Fruit fly (Drosophila melanogaster) whole organism, embryonic: ENCODE data around the gene Lrch.

Experiments
- B-H2 ChIP-seq: fragments of 200-800 bp; sonication (Bioruptor generic); optimal IDR thresholded peaks from 2 replicates; lab custom pipeline; 2018; ENCODE audit warnings: missing biosample characterization, mild to moderate bottlenecking, missing genetic modification characterization
- CG10979 ChIP-seq: fragments of 200-800 bp; sonication (Bioruptor generic); optimal IDR thresholded peaks from 2 replicates; lab custom pipeline; 2018; ENCODE audit warnings: missing biosample characterization, mild to moderate bottlenecking, missing genetic modification characterization, moderate library complexity
- CG11456 ChIP-seq: fragments of 200-800 bp; sonication (Bioruptor generic); IDR thresholded peaks from 3 replicates; pipeline ENCODE4 v1.3.6; 2022; ENCODE audit warnings: missing biosample characterization, missing genetic modification characterization
- CG1233 ChIP-seq: fragments of 200-800 bp; sonication (Bioruptor generic); optimal IDR thresholded peaks from 4 replicates; lab custom pipeline; 2018; ENCODE audit warnings: missing biosample characterization, mild to moderate bottlenecking, missing genetic modification characterization
- CG12391 ChIP-seq: fragments of 200-800 bp; sonication (Bioruptor generic); optimal IDR thresholded peaks from 3 replicates; lab custom pipeline; 2018; ENCODE audit warnings: missing biosample characterization, mild to moderate bottlenecking, missing genetic modification characterization, moderate library complexity
- CG12942 ChIP-seq: fragments of 200-800 bp; sonication (Bioruptor generic); optimal IDR thresholded peaks from 3 replicates; lab custom pipeline; 2016; ENCODE audit warnings: missing biosample characterization, missing genetic modification characterization
- CG13123 ChIP-seq: fragments of 200-800 bp; sonication (Bioruptor generic); optimal IDR thresholded peaks from 2 replicates; lab custom pipeline; 2016; ENCODE audit warnings: missing biosample characterization, missing genetic modification characterization
- CG13424 ChIP-seq: fragments of 200-800 bp; sonication (Bioruptor generic); optimal IDR thresholded peaks from 2 replicates; lab custom pipeline; 2019; ENCODE audit warnings: missing biosample characterization, mild to moderate bottlenecking, missing genetic modification characterization, moderate library complexity
- CG14014 ChIP-seq: fragments of 200-800 bp; sonication (Bioruptor generic); IDR thresholded peaks from 2 replicates; pipeline ENCODE4 v1.3.6; 2022; ENCODE audit warnings: missing biosample characterization, missing genetic modification characterization
- CG14441 ChIP-seq: fragments of 200-800 bp; sonication (Bioruptor generic); IDR thresholded peaks from 2 replicates; pipeline ENCODE4 v1.3.6; 2022; ENCODE audit warnings: missing biosample characterization, missing genetic modification characterization
- CG15269 ChIP-seq: fragments of 200-800 bp; sonication (Bioruptor generic); optimal IDR thresholded peaks from 2 replicates; lab custom pipeline; 2018; ENCODE audit warnings: missing biosample characterization, mild to moderate bottlenecking, missing genetic modification characterization, moderate library complexity
- CG18599 ChIP-seq: fragments of 200-800 bp; sonication (Bioruptor generic); optimal IDR thresholded peaks from 3 replicates; lab custom pipeline; 2017; ENCODE audit warnings: missing biosample characterization, missing genetic modification characterization, mild to moderate bottlenecking, moderate library complexity, missing genetic modification reagents
- CG30403 ChIP-seq: fragments of 200-800 bp; sonication (Bioruptor generic); optimal IDR thresholded peaks from 3 replicates; lab custom pipeline; 2016; ENCODE audit warnings: missing biosample characterization, missing genetic modification characterization
- CG31224 ChIP-seq: fragments of 200-800 bp; sonication (Bioruptor generic); IDR thresholded peaks from 2 replicates; pipeline ENCODE4 v1.3.6; 2022; ENCODE audit warnings: missing biosample characterization, missing genetic modification characterization
- CG31441 ChIP-seq: fragments of 200-800 bp; sonication (Bioruptor generic); IDR thresholded peaks from 2 replicates; pipeline ENCODE4 v1.3.6; 2022; ENCODE audit warnings: missing biosample characterization, missing genetic modification characterization
- CG32532 ChIP-seq: fragments of 200-800 bp; sonication (Bioruptor generic); IDR thresholded peaks from 2 replicates; pipeline ENCODE4 v1.3.6; 2022; ENCODE audit warnings: missing biosample characterization, missing genetic modification characterization
- CG34422 ChIP-seq: fragments of 200-800 bp; sonication (Bioruptor generic); IDR thresholded peaks from 3 replicates; pipeline ENCODE4 v1.3.6; 2022; ENCODE audit warnings: missing biosample characterization, missing genetic modification characterization
- CG3726 ChIP-seq: fragments of 200-800 bp; sonication (Bioruptor generic); IDR thresholded peaks from 3 replicates; pipeline ENCODE4, ENCODE4 v1.3.6; 2022; ENCODE audit warnings: missing biosample characterization, missing genetic modification characterization
- CG4707 ChIP-seq: fragments of 200-800 bp; sonication (Bioruptor generic); optimal IDR thresholded peaks from 2 replicates; lab custom pipeline; 2018; ENCODE audit warnings: missing biosample characterization, mild to moderate bottlenecking, missing genetic modification characterization, moderate library complexity
- CG6175 ChIP-seq: fragments of 200-800 bp; sonication (Bioruptor generic); IDR thresholded peaks from 3 replicates; pipeline ENCODE4 v1.3.6; 2022; ENCODE audit warnings: missing biosample characterization, missing genetic modification characterization
- CG9817 ChIP-seq: fragments of 200-800 bp; sonication (Bioruptor generic); optimal IDR thresholded peaks from 2 replicates; lab custom pipeline; 2018; ENCODE audit warnings: missing biosample characterization, mild to moderate bottlenecking, missing genetic modification characterization, moderate library complexity
- Dbx ChIP-seq: fragments of 200-800 bp; sonication (Bioruptor generic); IDR thresholded peaks from 3 replicates; pipeline ENCODE4 v1.3.6; 2022; ENCODE audit warnings: missing biosample characterization, missing genetic modification characterization
- Deaf1 ChIP-seq: fragments of 200-800 bp; optimal IDR thresholded peaks from 3 replicates; lab custom pipeline; 2019; ENCODE audit warnings: missing biosample characterization, mild to moderate bottlenecking, missing genetic modification characterization, moderate library complexity
- Drgx ChIP-seq: fragments of 200-800 bp; sonication (Bioruptor generic); IDR thresholded peaks from 2 replicates; pipeline ENCODE4 v1.3.6; 2022; ENCODE audit warnings: missing biosample characterization, missing genetic modification characterization
- Fer2 ChIP-seq: fragments of 200-800 bp; sonication (Bioruptor generic); optimal IDR thresholded peaks from 2 replicates; lab custom pipeline; 2018; ENCODE audit warnings: missing biosample characterization, mild to moderate bottlenecking, missing genetic modification characterization, moderate library complexity
- Mrtf ChIP-seq: fragments of 200-800 bp; sonication (Bioruptor generic); IDR thresholded peaks from 3 replicates; pipeline ENCODE4 v1.3.6; 2022; ENCODE audit warnings: missing biosample characterization, missing genetic modification characterization
- Optix ChIP-seq: fragments of 200-800 bp; sonication (Bioruptor generic); IDR thresholded peaks from 3 replicates; pipeline ENCODE4 v1.3.6; 2022; ENCODE audit warnings: missing biosample characterization, missing genetic modification characterization
- PHDP ChIP-seq: fragments of 200-800 bp; sonication (Bioruptor generic); optimal IDR thresholded peaks from 3 replicates; lab custom pipeline; 2018; ENCODE audit warnings: missing biosample characterization, mild to moderate bottlenecking, missing genetic modification characterization, moderate library complexity
- Sox100B ChIP-seq: fragments of 200-800 bp; sonication (Bioruptor generic); optimal IDR thresholded peaks from 3 replicates; lab custom pipeline; 2018; ENCODE audit warnings: missing biosample characterization, mild to moderate bottlenecking, missing genetic modification characterization
- bab2 ChIP-seq: fragments of 200-800 bp; sonication (Bioruptor generic); optimal IDR thresholded peaks from 2 replicates; lab custom pipeline; 2016; ENCODE audit warnings: missing biosample characterization, missing genetic modification characterization
- btn ChIP-seq: fragments of 200-800 bp; sonication (Bioruptor generic); optimal IDR thresholded peaks from 2 replicates; lab custom pipeline; 2016; ENCODE audit warnings: missing biosample characterization, missing genetic modification characterization
- dimm ChIP-seq: fragments of 200-800 bp; sonication (Bioruptor generic); IDR thresholded peaks from 2 replicates; pipeline ENCODE4 v1.3.6; 2022; ENCODE audit warnings: missing biosample characterization, missing genetic modification characterization
- dysf ChIP-seq: fragments of 200-800 bp; sonication (Bioruptor generic); IDR thresholded peaks from 3 replicates; pipeline ENCODE4 v1.3.6; 2022; ENCODE audit warnings: missing biosample characterization, missing genetic modification characterization
- ems ChIP-seq: fragments of 200-800 bp; sonication (Bioruptor generic); optimal IDR thresholded peaks from 3 replicates; lab custom pipeline; 2016; ENCODE audit warnings: missing biosample characterization, missing genetic modification characterization
- fd3F ChIP-seq: fragments of 200-800 bp; sonication (Bioruptor generic); optimal IDR thresholded peaks from 2 replicates; lab custom pipeline; 2018; ENCODE audit warnings: missing biosample characterization, mild to moderate bottlenecking, missing genetic modification characterization, moderate library complexity
- grn ChIP-seq: fragments of 200-800 bp; sonication (Bioruptor generic); optimal IDR thresholded peaks from 3 replicates; lab custom pipeline; 2017; ENCODE audit warnings: missing biosample characterization, missing genetic modification characterization
- kay ChIP-seq: fragments of 200-800 bp; sonication (Bioruptor generic); optimal IDR thresholded peaks from 2 replicates; lab custom pipeline; 2016; ENCODE audit warnings: missing biosample characterization, missing genetic modification characterization
- mirr ChIP-seq: fragments of 200-800 bp; sonication (Bioruptor generic); optimal IDR thresholded peaks from 3 replicates; lab custom pipeline; 2018; ENCODE audit warnings: missing biosample characterization, mild to moderate bottlenecking, missing genetic modification characterization
- pfk ChIP-seq: fragments of 200-800 bp; sonication (Bioruptor generic); optimal IDR thresholded peaks from 2 replicates; lab custom pipeline; 2018; ENCODE audit warnings: missing biosample characterization, mild to moderate bottlenecking, missing genetic modification characterization, moderate library complexity
- prd ChIP-seq, 3 experiments: fragments of >200 bp in 2 of 3; fragments of 200-800 bp in 1 of 3; sonication (Bioruptor generic) in 1 of 3; optimal IDR thresholded peaks in 2 of 3; IDR thresholded peaks in 1 of 3; 2 replicates in 2 of 3; 3 replicates in 1 of 3; pipeline versions ENCODE4 v1.3.6 to Lab custom; 2017 to 2022; ENCODE audit warnings: missing biosample characterization in 1 of 3, missing genetic modification characterization in 1 of 3
- sd ChIP-seq: fragments of 200-800 bp; sonication (Bioruptor generic); optimal IDR thresholded peaks from 3 replicates; lab custom pipeline; 2018; ENCODE audit warnings: missing biosample characterization, mild to moderate bottlenecking, missing genetic modification characterization, moderate library complexity
- so ChIP-seq: fragments of 200-800 bp; sonication (Bioruptor generic); IDR thresholded peaks from 3 replicates; pipeline ENCODE4 v1.3.6; 2022; ENCODE audit warnings: missing biosample characterization, missing genetic modification characterization
- zen ChIP-seq: fragments of 200-800 bp; sonication (Bioruptor generic); optimal IDR thresholded peaks from 3 replicates; lab custom pipeline; 2018; ENCODE audit warnings: missing biosample characterization, mild to moderate bottlenecking, missing genetic modification characterization, moderate library complexity
- zfh1 ChIP-seq: fragments of 200-800 bp; sonication (Bioruptor generic); IDR thresholded peaks from 3 replicates; pipeline ENCODE4 v1.3.6; 2022; ENCODE audit warnings: missing biosample characterization, missing genetic modification characterization

The Lrch gene

dm6 chr2L:17410358-17410757 is 26.4 kb upstream of the Lrch start, which contains the start of the genes Polr2J and CG15141 (continued):
- TF ChIP-seq CG34422 (GFP tag; lab: Robert Waterston, UW) (peak; percentile 82; the same call in 2 of the 3 replicates), ems (peak; percentile 79), PHDP (peak; percentile 87), CG4707 (GFP tag; lab: Kevin White, UChicago) (no peak), Mrtf (GFP tag; lab: Robert Waterston, UW) (peak; percentile 54; the same call in 1 of the 3 replicates)

dm6 chr2L:17402493-17402892 is 18.6 kb upstream of the Lrch start:
- no peak for TF ChIP-seq fd3F (GFP tag; lab: Kevin White, UChicago)
- TF ChIP-seq CG6175 (GFP tag; lab: Robert Waterston, UW), result 0 out of 3 replicates have a peak, but pooled peaks have one; percentile 12
- 0 out of 3 replicates have a peak, but pooled peaks have one; percentile 21 for TF ChIP-seq Optix (GFP tag; lab: Robert Waterston, UW)
- TF ChIP-seq kay (GFP tag; lab: Kevin White, UChicago), result no peak

- TF ChIP-seq Drgx (0 out of 2 replicates have a peak, but pooled peaks have one; percentile 6), CG12391 (tag; lab: Kevin White, UChicago) (no peak), Deaf1 (no peak), dysf (GFP tag; lab: Robert Waterston, UW) (0 out of 3 replicates have a peak, but pooled peaks have one; percentile 24), Sox100B (no peak), CG3726 (GFP tag; lab: Robert Waterston, UW) (no peak)
Measured at dm6 chr2L:17397372-17397771, 13.5 kb upstream of the Lrch start.

dm6 chr2L:17394939-17395338 is 11.0 kb upstream of the Lrch start:
- TF ChIP-seq Dbx, result no peak
- peak; percentile 78 for TF ChIP-seq grn (GFP tag; lab: Kevin White, UChicago)
- TF ChIP-seq, all 482 proteins: peak for 1

- no peak for TF ChIP-seq CG1233 (GFP tag; lab: Kevin White, UChicago)
- 0 out of 2 replicates have a peak, but pooled peaks have one; percentile 23 for TF ChIP-seq CG14441
- TF ChIP-seq CG13123 (GFP tag; lab: Kevin White, UChicago), result no peak
- TF ChIP-seq CG13424, result no peak
- no peak for TF ChIP-seq so (GFP tag; lab: Robert Waterston, UW)
- TF ChIP-seq B-H2, result no peak
- no peak for TF ChIP-seq prd (optimal IDR thresholded peaks at IDR 0.05; lab: Kevin White, UChicago)
- no peak for TF ChIP-seq prd (GFP tag; IDR thresholded peaks at IDR 0.05; lab: Robert Waterston, UW)
- no peak for TF ChIP-seq dimm
- no peak for TF ChIP-seq pfk (GFP tag; lab: Kevin White, UChicago)
- no peak for TF ChIP-seq CG31441 (GFP tag; lab: Robert Waterston, UW)
- no peak; the same call in 1 of the 2 replicates for TF ChIP-seq CG14014 (GFP tag; lab: Robert Waterston, UW)
- peak; percentile 59 for TF ChIP-seq mirr
- no peak for TF ChIP-seq grn (GFP tag; lab: Kevin White, UChicago)
- no peak for TF ChIP-seq CG9817 (tag; lab: Kevin White, UChicago)
- no peak for TF ChIP-seq zfh1 (GFP tag; lab: Robert Waterston, UW)
- TF ChIP-seq CG18599, result peak; percentile 6
- no peak for TF ChIP-seq CG12942 (GFP tag; lab: Kevin White, UChicago)
- TF ChIP-seq CG32532 (GFP tag; lab: Robert Waterston, UW), result no peak
- TF ChIP-seq CG11456, result no peak
- no peak for TF ChIP-seq CG30403 (GFP tag; lab: Kevin White, UChicago)
- no peak for TF ChIP-seq CG10979
- no peak for TF ChIP-seq Fer2 (tag; lab: Kevin White, UChicago)
- TF ChIP-seq zen, result no peak
- TF ChIP-seq btn (GFP tag; lab: Kevin White, UChicago), result no peak
- no peak for TF ChIP-seq CG15269 (tag; lab: Kevin White, UChicago)
- no peak for TF ChIP-seq bab2
- TF ChIP-seq CG31224, result peak; percentile 20; the same call in 1 of the 2 replicates
- peak; percentile 96 for TF ChIP-seq sd (tag; lab: Kevin White, UChicago)
Measured at dm6 chr2L:17390782-17391181, 6.9 kb upstream of the Lrch start.
